Worm (Caenorhabditis elegans): ENCODE results near the gene nep-25.

DNA sequence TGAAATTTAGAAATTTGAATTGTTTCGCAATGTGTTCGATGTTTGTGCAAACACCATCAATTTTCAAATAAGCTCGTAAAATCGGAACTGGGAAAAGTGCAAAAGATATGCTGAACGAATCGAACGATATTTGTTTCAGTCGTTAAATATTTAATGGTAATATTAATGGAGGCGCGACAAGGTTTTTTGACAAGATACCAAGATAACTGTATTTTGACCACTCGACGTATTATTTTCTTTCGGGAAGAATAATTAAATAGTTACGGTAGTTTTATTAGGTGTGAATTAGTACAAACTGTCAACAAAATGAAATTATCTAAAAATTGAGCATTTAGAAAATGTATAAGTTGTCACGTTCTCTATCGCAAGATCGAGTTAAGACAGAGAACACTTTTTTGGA is 37.8 kb upstream of the nep-25 start:
- TF ChIP-seq unc-62 (GFP tag; optimal IDR thresholded peaks at IDR 0.05): no peak
- no peak for TF ChIP-seq lsy-12 (tag; optimal IDR thresholded peaks at IDR 0.05)
- no peak for TF ChIP-seq nhr-28 (tag; optimal IDR thresholded peaks at IDR 0.05)
- TF ChIP-seq ceh-82 (tag; optimal IDR thresholded peaks at IDR 0.05): no peak
- TF ChIP-seq elt-3 (tag; optimal IDR thresholded peaks at IDR 0.05): no peak
- TF ChIP-seq ceh-9 (tag; optimal IDR thresholded peaks at IDR 0.05): no peak
- TF ChIP-seq unc-39 (tag; optimal IDR thresholded peaks at IDR 0.05): no peak
- peak; percentile 93 for TF ChIP-seq elt-2 (tag; optimal IDR thresholded peaks at IDR 0.05)
- no peak for TF ChIP-seq ama-1 (optimal IDR thresholded peaks at IDR 0.05)
- no peak for TF ChIP-seq nhr-67 (tag; optimal IDR thresholded peaks at IDR 0.05)
- TF ChIP-seq ZK546.5 (tag; optimal IDR thresholded peaks at IDR 0.05): no peak
- no peak for TF ChIP-seq lin-39 (tag; optimal IDR thresholded peaks at IDR 0.05)
